Fruit fly (Drosophila melanogaster) whole organism, embryonic: ENCODE data around the gene CG7432.
A peak's percentile ranks its signal among the peaks of the same experiment; 100 is the strongest.

Experiments
- Blimp-1 ChIP-seq: fragments of 200-800 bp; sonication (Bioruptor generic); optimal IDR thresholded peaks from 3 replicates; lab custom pipeline; 2018; ENCODE audit warnings: missing biosample characterization, missing genetic modification characterization, mild to moderate bottlenecking, moderate library complexity, missing genetic modification reagents
- CG10462 ChIP-seq: fragments of 200-800 bp; sonication (Bioruptor generic); optimal IDR thresholded peaks from 2 replicates; lab custom pipeline; 2016; ENCODE audit warnings: missing biosample characterization, missing genetic modification characterization
- CG10543 ChIP-seq: fragments of 200-800 bp; sonication (Bioruptor generic); optimal IDR thresholded peaks from 3 replicates; lab custom pipeline; 2017; ENCODE audit warnings: missing biosample characterization, mild to moderate bottlenecking, missing genetic modification characterization, moderate library complexity
- CG11456 ChIP-seq: fragments of 200-800 bp; sonication (Bioruptor generic); IDR thresholded peaks from 3 replicates; pipeline ENCODE4 v1.3.6; 2022; ENCODE audit warnings: missing biosample characterization, missing genetic modification characterization
- CG11723 ChIP-seq: fragments of 200-800 bp; sonication (Bioruptor generic); optimal IDR thresholded peaks from 2 replicates; lab custom pipeline; 2017; ENCODE audit warnings: missing biosample characterization, mild to moderate bottlenecking, missing genetic modification characterization
- CG13894 ChIP-seq: fragments of 200-800 bp; sonication (Bioruptor generic); optimal IDR thresholded peaks from 3 replicates; lab custom pipeline; 2018; ENCODE audit warnings: missing biosample characterization, mild to moderate bottlenecking, missing genetic modification characterization, moderate library complexity
- CG1529 ChIP-seq: fragments of 200-800 bp; sonication (Bioruptor generic); optimal IDR thresholded peaks from 3 replicates; lab custom pipeline; 2018; ENCODE audit warnings: missing biosample characterization, missing genetic modification characterization
- CG15514 ChIP-seq: fragments of 200-800 bp; sonication (Bioruptor generic); optimal IDR thresholded peaks from 3 replicates; lab custom pipeline; 2017; ENCODE audit warnings: missing biosample characterization, missing genetic modification characterization, mild to moderate bottlenecking, moderate library complexity, missing genetic modification reagents
- CG16863 ChIP-seq: fragments of 200-800 bp; sonication (Bioruptor generic); optimal IDR thresholded peaks from 3 replicates; lab custom pipeline; 2016; ENCODE audit warnings: missing biosample characterization, missing genetic modification characterization
- CG17186 ChIP-seq: fragments of 200-800 bp; sonication (Bioruptor generic); optimal IDR thresholded peaks from 3 replicates; lab custom pipeline; 2017; ENCODE audit warnings: missing biosample characterization, missing genetic modification reagents, missing genetic modification characterization
- CG18599 ChIP-seq: fragments of 200-800 bp; sonication (Bioruptor generic); optimal IDR thresholded peaks from 3 replicates; lab custom pipeline; 2017; ENCODE audit warnings: missing biosample characterization, missing genetic modification characterization, mild to moderate bottlenecking, moderate library complexity, missing genetic modification reagents
- CG2678 ChIP-seq: fragments of 200-800 bp; sonication (Bioruptor generic); optimal IDR thresholded peaks from 3 replicates; lab custom pipeline; 2019; ENCODE audit warnings: missing biosample characterization, mild to moderate bottlenecking, missing genetic modification characterization, moderate library complexity
- CG3281 ChIP-seq: fragments of 200-800 bp; sonication (Bioruptor generic); optimal IDR thresholded peaks from 3 replicates; lab custom pipeline; 2017; ENCODE audit warnings: missing biosample characterization, mild to moderate bottlenecking, missing genetic modification characterization
- CG3838 ChIP-seq: fragments of 200-800 bp; sonication (Bioruptor generic); optimal IDR thresholded peaks from 3 replicates; lab custom pipeline; 2016; ENCODE audit warnings: missing biosample characterization, missing genetic modification characterization
- CG4328 ChIP-seq: fragments of 200-800 bp; sonication (Bioruptor generic); optimal IDR thresholded peaks from 3 replicates; lab custom pipeline; 2017; ENCODE audit warnings: missing biosample characterization, missing genetic modification reagents, missing genetic modification characterization
- CG4707 ChIP-seq: fragments of 200-800 bp; sonication (Bioruptor generic); optimal IDR thresholded peaks from 2 replicates; lab custom pipeline; 2018; ENCODE audit warnings: missing biosample characterization, mild to moderate bottlenecking, missing genetic modification characterization, moderate library complexity
- CG5245 ChIP-seq: fragments of 200-800 bp; sonication (Bioruptor generic); optimal IDR thresholded peaks from 3 replicates; lab custom pipeline; 2016; ENCODE audit warnings: missing biosample characterization, missing genetic modification characterization
- CG6175 ChIP-seq: fragments of 200-800 bp; sonication (Bioruptor generic); IDR thresholded peaks from 3 replicates; pipeline ENCODE4 v1.3.6; 2022; ENCODE audit warnings: missing biosample characterization, missing genetic modification characterization
- CG6272 ChIP-seq: fragments of 200-800 bp; sonication (Bioruptor generic); IDR thresholded peaks from 2 replicates; pipeline ENCODE4 v1.3.6; 2022; ENCODE audit warnings: missing biosample characterization, missing genetic modification characterization
- CG6683 ChIP-seq: fragments of 200-800 bp; sonication (Bioruptor generic); optimal IDR thresholded peaks from 2 replicates; lab custom pipeline; 2017; ENCODE audit warnings: missing biosample characterization, mild to moderate bottlenecking, missing genetic modification characterization, missing genetic modification reagents
- CG7963 ChIP-seq: fragments of 200-800 bp; sonication (Bioruptor generic); IDR thresholded peaks from 3 replicates; pipeline ENCODE4 v1.3.6; 2022; ENCODE audit warnings: missing biosample characterization, missing genetic modification characterization; ENCODE audit not compliant: partially characterized antibody
- CG9817 ChIP-seq: fragments of 200-800 bp; sonication (Bioruptor generic); optimal IDR thresholded peaks from 2 replicates; lab custom pipeline; 2018; ENCODE audit warnings: missing biosample characterization, mild to moderate bottlenecking, missing genetic modification characterization, moderate library complexity
- CG9876 ChIP-seq: fragments of 200-800 bp; sonication (Bioruptor generic); optimal IDR thresholded peaks from 2 replicates; lab custom pipeline; 2016; ENCODE audit warnings: missing biosample characterization, missing genetic modification characterization
- Dip2 ChIP-seq: fragments of 200-800 bp; sonication (Bioruptor generic); IDR thresholded peaks from 2 replicates; pipeline ENCODE4 v1.3.6; 2022; ENCODE audit warnings: missing biosample characterization, missing genetic modification characterization
- Dp ChIP-seq: fragments of 200-800 bp; sonication (Bioruptor generic); optimal IDR thresholded peaks from 2 replicates; lab custom pipeline; 2018; ENCODE audit warnings: missing biosample characterization, mild to moderate bottlenecking, missing genetic modification characterization, moderate library complexity
- Fer3 ChIP-seq: fragments of 200-800 bp; sonication (Bioruptor generic); optimal IDR thresholded peaks from 2 replicates; lab custom pipeline; 2018; ENCODE audit warnings: missing biosample characterization, mild to moderate bottlenecking, missing genetic modification characterization, moderate library complexity
- HmgD ChIP-seq: fragments of 200-800 bp; sonication (Bioruptor generic); optimal IDR thresholded peaks from 3 replicates; lab custom pipeline; 2016; ENCODE audit warnings: missing biosample characterization, missing genetic modification characterization
- Meics ChIP-seq: fragments of 200-800 bp; sonication (Bioruptor generic); optimal IDR thresholded peaks from 2 replicates; lab custom pipeline; 2017; ENCODE audit warnings: missing biosample characterization, mild to moderate bottlenecking, missing genetic modification characterization
- ac ChIP-seq: fragments of 200-800 bp; sonication (Bioruptor generic); optimal IDR thresholded peaks from 3 replicates; lab custom pipeline; 2017; ENCODE audit warnings: missing biosample characterization, mild to moderate bottlenecking, missing genetic modification characterization
- ap ChIP-seq: fragments of 200-800 bp; sonication (Bioruptor generic); IDR thresholded peaks from 2 replicates; pipeline ENCODE4 v1.3.6; 2022; ENCODE audit warnings: missing biosample characterization, missing genetic modification characterization
- ase ChIP-seq: fragments of 200-800 bp; sonication (Bioruptor generic); IDR thresholded peaks from 3 replicates; pipeline ENCODE4 v1.3.6; 2022; ENCODE audit warnings: missing biosample characterization, missing genetic modification characterization
- bigmax ChIP-seq: fragments of 200-800 bp; sonication (Bioruptor generic); optimal IDR thresholded peaks from 2 replicates; lab custom pipeline; 2018; ENCODE audit warnings: missing biosample characterization, mild to moderate bottlenecking, missing genetic modification characterization
- bowl ChIP-seq: fragments of 200-800 bp; sonication (Bioruptor generic); IDR thresholded peaks from 2 replicates; pipeline ENCODE4 v1.3.6; 2022; ENCODE audit warnings: missing biosample characterization, missing genetic modification characterization
- cas ChIP-seq: fragments of 200-800 bp; sonication (Bioruptor generic); IDR thresholded peaks from 2 replicates; pipeline ENCODE4 v1.3.6; 2022; ENCODE audit warnings: missing biosample characterization, missing genetic modification characterization
- gcm2 ChIP-seq: fragments of 200-800 bp; sonication (Bioruptor generic); optimal IDR thresholded peaks from 2 replicates; lab custom pipeline; 2016; ENCODE audit warnings: missing biosample characterization, missing genetic modification characterization
- lab ChIP-seq: fragments of 200-800 bp; sonication (Bioruptor generic); optimal IDR thresholded peaks from 3 replicates; lab custom pipeline; 2017; ENCODE audit warnings: missing biosample characterization, missing genetic modification characterization, mild to moderate bottlenecking, moderate library complexity, missing genetic modification reagents
- nerfin-1 ChIP-seq: fragments of 200-800 bp; sonication (Bioruptor generic); optimal IDR thresholded peaks from 3 replicates; lab custom pipeline; 2019; ENCODE audit warnings: missing biosample characterization, mild to moderate bottlenecking, missing genetic modification characterization, moderate library complexity
- onecut ChIP-seq: fragments of 200-800 bp; sonication (Bioruptor generic); IDR thresholded peaks from 2 replicates; pipeline ENCODE4 v1.3.6; 2022; ENCODE audit warnings: missing biosample characterization, missing genetic modification characterization
- pan ChIP-seq, 4 experiments: fragments of >200 bp in 3 of 4; fragments of 200-800 bp in 1 of 4; sonication (Bioruptor generic) in 1 of 4; optimal IDR thresholded peaks in 3 of 4; IDR thresholded peaks in 1 of 4; 2 replicates each; pipeline versions ENCODE4 v1.3.6 to Lab custom; 2017 to 2022; ENCODE audit warnings: missing biosample characterization in 2 of 4, missing genetic modification characterization in 2 of 4, mixed read lengths in 1 of 4
- ranshi ChIP-seq: fragments of 200-800 bp; sonication (Bioruptor generic); IDR thresholded peaks from 2 replicates; pipeline ENCODE4 v1.3.6; 2022; ENCODE audit warnings: missing biosample characterization, missing genetic modification characterization
- salm ChIP-seq: fragments of 200-800 bp; sonication (Bioruptor generic); optimal IDR thresholded peaks from 2 replicates; lab custom pipeline; 2018; ENCODE audit warnings: missing biosample characterization, mild to moderate bottlenecking, missing genetic modification characterization
- scrt ChIP-seq: fragments of 200-800 bp; sonication (Bioruptor generic); optimal IDR thresholded peaks from 2 replicates; lab custom pipeline; 2018; ENCODE audit warnings: missing biosample characterization, mild to moderate bottlenecking, missing genetic modification characterization, moderate library complexity
- sd ChIP-seq: fragments of 200-800 bp; sonication (Bioruptor generic); optimal IDR thresholded peaks from 3 replicates; lab custom pipeline; 2018; ENCODE audit warnings: missing biosample characterization, mild to moderate bottlenecking, missing genetic modification characterization, moderate library complexity
- sima ChIP-seq: fragments of 200-800 bp; sonication (Bioruptor generic); optimal IDR thresholded peaks from 2 replicates; lab custom pipeline; 2016; ENCODE audit warnings: missing biosample characterization, missing genetic modification characterization
- sisA ChIP-seq: fragments of 200-800 bp; sonication (Bioruptor generic); IDR thresholded peaks from 2 replicates; pipeline ENCODE4 v1.3.6; 2022; ENCODE audit warnings: missing biosample characterization, missing genetic modification characterization
- sqz ChIP-seq: fragments of 200-800 bp; sonication (Bioruptor generic); optimal IDR thresholded peaks from 3 replicates; lab custom pipeline; 2018; ENCODE audit warnings: missing biosample characterization, mild to moderate bottlenecking, missing genetic modification characterization
- tap ChIP-seq: fragments of 200-800 bp; optimal IDR thresholded peaks from 3 replicates; lab custom pipeline; 2019; ENCODE audit warnings: missing biosample characterization, mild to moderate bottlenecking, missing genetic modification characterization, moderate library complexity
- tio ChIP-seq: fragments of 200-800 bp; sonication (Bioruptor generic); optimal IDR thresholded peaks from 2 replicates; lab custom pipeline; 2017; ENCODE audit warnings: missing biosample characterization, missing genetic modification characterization, inconsistent platforms
- twi ChIP-seq: fragments of 200-800 bp; optimal IDR thresholded peaks from 2 replicates; lab custom pipeline; 2019; ENCODE audit warnings: missing biosample characterization, mild to moderate bottlenecking, missing genetic modification characterization, moderate library complexity

Gene CG7432

dm6 chr3R:19641498-19642065 is 23.2 kb upstream of the CG7432 start (continued):
- TF ChIP-seq HmgD (GFP tag; lab: Kevin White, UChicago): no peak
- TF ChIP-seq CG11456: peak; percentile 89
- peak; percentile 89 for TF ChIP-seq CG18599 (GFP tag; lab: Kevin White, UChicago)
- peak; percentile 80 for TF ChIP-seq CG9817 (tag; lab: Kevin White, UChicago)
- peak; percentile 83 for TF ChIP-seq sqz
- peak; percentile 73 for TF ChIP-seq ap (GFP tag; lab: Robert Waterston, UW)
- TF ChIP-seq scrt (GFP tag; lab: Kevin White, UChicago): peak; percentile 64
- TF ChIP-seq CG15514 (GFP tag; lab: Kevin White, UChicago): peak; percentile 82
- TF ChIP-seq CG10462 (GFP tag; lab: Kevin White, UChicago): peak; percentile 39
- peak; percentile 95 for TF ChIP-seq tap (tag; lab: Kevin White, UChicago)
- peak; percentile 91 for TF ChIP-seq Blimp-1 (GFP tag; lab: Kevin White, UChicago)
- TF ChIP-seq pan (optimal IDR thresholded peaks at IDR 0.05; lab: Kevin White, UChicago): no peak
- TF ChIP-seq pan (GFP tag; optimal IDR thresholded peaks at IDR 0.05 in 1 of 2, IDR thresholded peaks at IDR 0.05 in 1 of 2): peak in 1 of 2 experiments; percentile 94
- TF ChIP-seq CG6175 (GFP tag; lab: Robert Waterston, UW): peak; percentile 69; the same call in 2 of the 3 replicates
- peak; percentile 84 for TF ChIP-seq nerfin-1 (tag; lab: Kevin White, UChicago)
- TF ChIP-seq sd (tag; lab: Kevin White, UChicago): peak; percentile 47
- TF ChIP-seq bigmax (GFP tag; lab: Kevin White, UChicago): no peak
- no peak for TF ChIP-seq Dip2 (GFP tag; lab: Robert Waterston, UW)
- peak; percentile 95 for TF ChIP-seq Fer3 (tag; lab: Kevin White, UChicago)
- peak; percentile 94 for TF ChIP-seq lab (GFP tag; lab: Kevin White, UChicago)
- peak; percentile 92 for TF ChIP-seq ranshi
- no peak for TF ChIP-seq CG17186 (GFP tag; lab: Kevin White, UChicago)
- TF ChIP-seq Meics (GFP tag; lab: Kevin White, UChicago): peak; percentile 90
- peak; percentile 81 for TF ChIP-seq onecut
- TF ChIP-seq ac (GFP tag; lab: Kevin White, UChicago): peak; percentile 18
- peak; percentile 95 for TF ChIP-seq CG2678
- no peak for TF ChIP-seq CG9876 (GFP tag; lab: Kevin White, UChicago)
- TF ChIP-seq sisA (GFP tag; lab: Robert Waterston, UW): peak; percentile 59; the same call in 1 of the 2 replicates
- peak; percentile 82 for TF ChIP-seq CG1529 (GFP tag; lab: Kevin White, UChicago)
- peak; percentile 60 for TF ChIP-seq tio (GFP tag; lab: Kevin White, UChicago)
- peak; percentile 86 for TF ChIP-seq CG13894 (tag; lab: Kevin White, UChicago)
- TF ChIP-seq CG11723 (GFP tag; lab: Kevin White, UChicago): peak; percentile 60
- TF ChIP-seq CG10543 (GFP tag; lab: Kevin White, UChicago): peak; percentile 51
- TF ChIP-seq twi (tag; lab: Kevin White, UChicago): peak; percentile 34
- TF ChIP-seq CG4328 (GFP tag; lab: Kevin White, UChicago): peak; percentile 79
- TF ChIP-seq CG5245 (GFP tag; lab: Kevin White, UChicago): peak; percentile 46
- peak; percentile 91 for TF ChIP-seq CG3281 (GFP tag; lab: Kevin White, UChicago)
- peak; percentile 76; the same call in 1 of the 2 replicates for TF ChIP-seq cas (GFP tag; lab: Robert Waterston, UW)
- TF ChIP-seq salm: peak; percentile 88
- TF ChIP-seq CG4707 (GFP tag; lab: Kevin White, UChicago): peak; percentile 83
- peak; percentile 69 for TF ChIP-seq CG6683 (GFP tag; lab: Kevin White, UChicago)
- no peak for TF ChIP-seq CG16863
- peak; percentile 85; the same call in 2 of the 3 replicates for TF ChIP-seq ase
- no peak for TF ChIP-seq CG6272 (GFP tag; lab: Robert Waterston, UW)
- peak; percentile 50 for TF ChIP-seq sima (GFP tag; lab: Kevin White, UChicago)
- TF ChIP-seq CG7963 (GFP tag; lab: Robert Waterston, UW): no peak
- peak; percentile 63; the same call in 1 of the 2 replicates for TF ChIP-seq bowl (GFP tag; lab: Robert Waterston, UW)
- no peak for TF ChIP-seq CG3838 (GFP tag; lab: Kevin White, UChicago)
- no peak for TF ChIP-seq gcm2 (GFP tag; lab: Kevin White, UChicago)
- no peak for TF ChIP-seq Dp
